Fruit fly (Drosophila melanogaster) whole organism, embryonic: Measurements from ENCODE around the gene Rbp1-like.

Source experiments
- BtbVII ChIP-seq: fragments of 200-800 bp; sonication (Bioruptor generic); optimal IDR thresholded peaks from 3 replicates; lab custom pipeline; 2017; ENCODE audit warnings: missing biosample characterization, mild to moderate bottlenecking, missing genetic modification characterization
- CG12236 ChIP-seq: fragments of 200-800 bp; sonication (Bioruptor generic); optimal IDR thresholded peaks from 2 replicates; lab custom pipeline; 2016; ENCODE audit warnings: missing biosample characterization, missing genetic modification characterization
- CG14050 ChIP-seq: fragments of 200-800 bp; sonication (Bioruptor generic); IDR thresholded peaks from 3 replicates; pipeline ENCODE4 v1.3.6; 2022; ENCODE audit warnings: missing biosample characterization, missing genetic modification characterization
- CG17802 ChIP-seq: fragments of 200-800 bp; sonication (Bioruptor generic); optimal IDR thresholded peaks from 2 replicates; lab custom pipeline; 2018; ENCODE audit warnings: missing biosample characterization, mild to moderate bottlenecking, missing genetic modification characterization, moderate library complexity
- CG18011 ChIP-seq: fragments of 200-800 bp; sonication (Bioruptor generic); optimal IDR thresholded peaks from 2 replicates; lab custom pipeline; 2017; ENCODE audit warnings: missing biosample characterization, missing genetic modification characterization, mild to moderate bottlenecking, moderate library complexity, missing genotype
- CG2875 ChIP-seq: fragments of 200-800 bp; sonication (Bioruptor generic); optimal IDR thresholded peaks from 2 replicates; lab custom pipeline; 2017; ENCODE audit warnings: missing biosample characterization, mild to moderate bottlenecking, missing genetic modification characterization, missing genetic modification reagents
- CG30431 ChIP-seq: fragments of 200-800 bp; sonication (Bioruptor generic); optimal IDR thresholded peaks from 2 replicates; lab custom pipeline; 2017; ENCODE audit warnings: missing biosample characterization, missing genetic modification characterization
- CG32767 ChIP-seq: fragments of 200-800 bp; sonication (Bioruptor generic); IDR thresholded peaks from 2 replicates; pipeline ENCODE4 v1.3.6; 2022; ENCODE audit warnings: missing biosample characterization, missing genetic modification characterization
- CG34376 ChIP-seq: fragments of 200-800 bp; sonication (Bioruptor generic); optimal IDR thresholded peaks from 2 replicates; lab custom pipeline; 2018; ENCODE audit warnings: missing biosample characterization, mild to moderate bottlenecking, missing genetic modification characterization
- CG34422 ChIP-seq: fragments of 200-800 bp; sonication (Bioruptor generic); IDR thresholded peaks from 3 replicates; pipeline ENCODE4 v1.3.6; 2022; ENCODE audit warnings: missing biosample characterization, missing genetic modification characterization
- CG4282 ChIP-seq: fragments of 200-800 bp; sonication (Bioruptor generic); optimal IDR thresholded peaks from 2 replicates; lab custom pipeline; 2016; ENCODE audit warnings: missing biosample characterization, missing genetic modification characterization
- CG6254 ChIP-seq: fragments of 200-800 bp; sonication (Bioruptor generic); optimal IDR thresholded peaks from 3 replicates; lab custom pipeline; 2017; ENCODE audit warnings: mild to moderate bottlenecking, missing biosample characterization, missing genetic modification reagents, missing genetic modification characterization
- CG6813 ChIP-seq: fragments of 200-800 bp; sonication (Bioruptor generic); optimal IDR thresholded peaks from 2 replicates; lab custom pipeline; 2017; ENCODE audit warnings: missing biosample characterization, missing genetic modification characterization, mild to moderate bottlenecking, moderate library complexity, missing genetic modification reagents
- CG7839 ChIP-seq: fragments of 200-800 bp; sonication (Bioruptor generic); optimal IDR thresholded peaks from 3 replicates; lab custom pipeline; 2018; ENCODE audit warnings: missing biosample characterization, mild to moderate bottlenecking, missing genetic modification characterization, moderate library complexity
- CG8281 ChIP-seq: fragments of 200-800 bp; sonication (Bioruptor generic); optimal IDR thresholded peaks from 2 replicates; lab custom pipeline; 2018; ENCODE audit warnings: missing biosample characterization, mild to moderate bottlenecking, missing genetic modification characterization, moderate library complexity
- CHES-1-like ChIP-seq: fragments of 200-800 bp; sonication (Bioruptor generic); optimal IDR thresholded peaks from 2 replicates; lab custom pipeline; 2016; ENCODE audit warnings: missing biosample characterization, missing genetic modification characterization
- CrebB ChIP-seq: fragments of 200-800 bp; sonication (Bioruptor generic); optimal IDR thresholded peaks from 3 replicates; lab custom pipeline; 2018; ENCODE audit warnings: missing biosample characterization, mild to moderate bottlenecking, missing genetic modification characterization
- D19A ChIP-seq: fragments of 200-800 bp; optimal IDR thresholded peaks from 3 replicates; lab custom pipeline; 2019; ENCODE audit warnings: missing biosample characterization, mild to moderate bottlenecking, missing genetic modification characterization, moderate library complexity
- Dbx ChIP-seq: fragments of 200-800 bp; sonication (Bioruptor generic); IDR thresholded peaks from 3 replicates; pipeline ENCODE4 v1.3.6; 2022; ENCODE audit warnings: missing biosample characterization, missing genetic modification characterization
- Dp ChIP-seq: fragments of 200-800 bp; sonication (Bioruptor generic); optimal IDR thresholded peaks from 2 replicates; lab custom pipeline; 2018; ENCODE audit warnings: missing biosample characterization, mild to moderate bottlenecking, missing genetic modification characterization, moderate library complexity
- Fer2 ChIP-seq: fragments of 200-800 bp; sonication (Bioruptor generic); optimal IDR thresholded peaks from 2 replicates; lab custom pipeline; 2018; ENCODE audit warnings: missing biosample characterization, mild to moderate bottlenecking, missing genetic modification characterization, moderate library complexity
- HLHmδ ChIP-seq: fragments of 200-800 bp; sonication (Bioruptor generic); optimal IDR thresholded peaks from 2 replicates; lab custom pipeline; 2018; ENCODE audit warnings: missing biosample characterization, mild to moderate bottlenecking, missing genetic modification characterization, moderate library complexity
- Kr ChIP-seq: fragments of 200-800 bp; sonication (Bioruptor generic); optimal IDR thresholded peaks from 2 replicates; lab custom pipeline; 2017; ENCODE audit warnings: missing biosample characterization, mild to moderate bottlenecking, missing genetic modification characterization
- MBD-R2 ChIP-seq: fragments of 200-800 bp; sonication (Bioruptor generic); IDR thresholded peaks from 2 replicates; pipeline ENCODE4 v1.3.6; 2022; ENCODE audit warnings: missing biosample characterization, missing genetic modification characterization
- Nf-YB ChIP-seq: fragments of 200-800 bp; sonication (Bioruptor generic); optimal IDR thresholded peaks from 3 replicates; lab custom pipeline; 2019; ENCODE audit warnings: missing biosample characterization, mild to moderate bottlenecking, missing genetic modification characterization, moderate library complexity
- Oaz ChIP-seq: fragments of 200-800 bp; sonication (Bioruptor generic); IDR thresholded peaks from 2 replicates; pipeline ENCODE4 v1.3.6; 2022; ENCODE audit warnings: missing biosample characterization, missing genetic modification characterization
- Trl ChIP-seq, 3 experiments: fragments of >200 bp in 2 of 3; fragments of 200-800 bp in 1 of 3; sonication (Bioruptor generic) in 1 of 3; optimal IDR thresholded peaks; 2 replicates in 1 of 3; 3 replicates in 2 of 3; lab custom pipeline; 2016 to 2017; ENCODE audit warnings: missing biosample characterization in 1 of 3, missing genetic modification characterization in 1 of 3
- bsh ChIP-seq, 2 experiments: fragments of 200-800 bp; sonication (Bioruptor generic); optimal IDR thresholded peaks; 2 replicates each; lab custom pipeline; 2017 to 2018; ENCODE audit warnings: mild to moderate bottlenecking in 2 of 2, missing biosample characterization in 2 of 2, missing genetic modification characterization in 2 of 2, moderate library complexity in 1 of 2
- chn ChIP-seq: fragments of 200-800 bp; sonication (Bioruptor generic); optimal IDR thresholded peaks from 2 replicates; lab custom pipeline; 2016; ENCODE audit warnings: missing biosample characterization, missing genetic modification characterization
- corto ChIP-seq: fragments of 200-800 bp; sonication (Bioruptor generic); optimal IDR thresholded peaks from 2 replicates; lab custom pipeline; 2016; ENCODE audit warnings: missing biosample characterization, mild to moderate bottlenecking, missing genetic modification characterization, moderate library complexity
- crc ChIP-seq: fragments of 200-800 bp; sonication (Bioruptor generic); optimal IDR thresholded peaks from 2 replicates; lab custom pipeline; 2016; ENCODE audit warnings: missing biosample characterization, missing genetic modification characterization
- dati ChIP-seq: fragments of 200-800 bp; sonication (Bioruptor generic); IDR thresholded peaks from 2 replicates; pipeline ENCODE4 v1.3.6; 2022; ENCODE audit warnings: missing biosample characterization, missing genetic modification characterization
- dimm ChIP-seq: fragments of 200-800 bp; sonication (Bioruptor generic); IDR thresholded peaks from 2 replicates; pipeline ENCODE4 v1.3.6; 2022; ENCODE audit warnings: missing biosample characterization, missing genetic modification characterization
- esg ChIP-seq: fragments of 200-800 bp; sonication (Bioruptor generic); conservative IDR thresholded peaks from 2 replicates; pipeline ENCODE4 v1.3.6; 2022; ENCODE audit warnings: missing biosample characterization, missing genetic modification characterization
- fru ChIP-seq: fragments of >200 bp; optimal IDR thresholded peaks from 2 replicates; lab custom pipeline; 2017
- gcm2 ChIP-seq: fragments of 200-800 bp; sonication (Bioruptor generic); optimal IDR thresholded peaks from 2 replicates; lab custom pipeline; 2016; ENCODE audit warnings: missing biosample characterization, missing genetic modification characterization
- hkb ChIP-seq, 2 experiments: fragments of 200-800 bp in 1 of 2; fragments of >200 bp in 1 of 2; sonication (Bioruptor generic) in 1 of 2; IDR thresholded peaks in 1 of 2; optimal IDR thresholded peaks in 1 of 2; 2 replicates each; pipeline versions ENCODE4 v1.3.6 to Lab custom; 2017 to 2022; ENCODE audit warnings: missing biosample characterization in 1 of 2, missing genetic modification characterization in 1 of 2
- inv ChIP-seq: fragments of 200-800 bp; sonication (Bioruptor generic); IDR thresholded peaks from 2 replicates; pipeline ENCODE4 v1.3.6; 2022; ENCODE audit warnings: missing biosample characterization, missing genetic modification characterization; ENCODE audit not compliant: partially characterized antibody
- jing ChIP-seq: fragments of 200-800 bp; sonication (Bioruptor generic); optimal IDR thresholded peaks from 2 replicates; lab custom pipeline; 2018; ENCODE audit warnings: missing biosample characterization, mild to moderate bottlenecking, missing genetic modification characterization
- lilli ChIP-seq: fragments of 200-800 bp; sonication (Bioruptor generic); optimal IDR thresholded peaks from 3 replicates; lab custom pipeline; 2016; ENCODE audit warnings: missing biosample characterization, missing genetic modification characterization
- mld ChIP-seq: fragments of 200-800 bp; sonication (Bioruptor generic); IDR thresholded peaks from 3 replicates; pipeline ENCODE4 v1.3.6; 2022; ENCODE audit warnings: missing biosample characterization, missing genetic modification characterization; ENCODE audit not compliant: partially characterized antibody
- org-1 ChIP-seq: fragments of 200-800 bp; sonication (Bioruptor generic); optimal IDR thresholded peaks from 2 replicates; lab custom pipeline; 2017; ENCODE audit warnings: missing biosample characterization, missing genetic modification characterization
- pb ChIP-seq: fragments of 200-800 bp; sonication (Bioruptor generic); optimal IDR thresholded peaks from 3 replicates; lab custom pipeline; 2016; ENCODE audit warnings: missing biosample characterization, missing genetic modification characterization
- peb ChIP-seq: fragments of 200-800 bp; sonication (Bioruptor generic); IDR thresholded peaks from 2 replicates; pipeline ENCODE4 v1.3.6; 2022; ENCODE audit warnings: missing biosample characterization, missing genetic modification characterization
- pho ChIP-seq: fragments of 200-800 bp; sonication (Bioruptor generic); optimal IDR thresholded peaks from 2 replicates; lab custom pipeline; 2016; ENCODE audit warnings: missing biosample characterization, missing genetic modification characterization
- pnt ChIP-seq: fragments of 200-800 bp; sonication (Bioruptor generic); optimal IDR thresholded peaks from 3 replicates; lab custom pipeline; 2016; ENCODE audit warnings: missing biosample characterization, missing genetic modification characterization
- repo ChIP-seq: fragments of 200-800 bp; sonication (Bioruptor generic); optimal IDR thresholded peaks from 2 replicates; lab custom pipeline; 2016; ENCODE audit warnings: missing biosample characterization, missing genetic modification characterization
- sens ChIP-seq: fragments of 200-800 bp; sonication (Bioruptor generic); peaks from one replicate; lab custom pipeline; 2016; ENCODE audit warnings: missing biosample characterization, missing genetic modification characterization
- sqz ChIP-seq: fragments of 200-800 bp; sonication (Bioruptor generic); optimal IDR thresholded peaks from 3 replicates; lab custom pipeline; 2018; ENCODE audit warnings: missing biosample characterization, mild to moderate bottlenecking, missing genetic modification characterization
- tgo ChIP-seq: fragments of 200-800 bp; sonication (Bioruptor generic); IDR thresholded peaks from 3 replicates; pipeline ENCODE4 v1.3.6; 2022; ENCODE audit warnings: missing biosample characterization, missing genetic modification characterization
- vfl ChIP-seq: fragments of 200-800 bp; sonication (Bioruptor generic); optimal IDR thresholded peaks from 2 replicates; lab custom pipeline; 2016; ENCODE audit warnings: missing biosample characterization, missing genetic modification characterization

The Rbp1-like gene

dm6 chrX:13434065-13434464 lies 49.4 kb upstream of the Rbp1-like start (continued):
- TF ChIP-seq CG4282 (GFP tag; lab: Kevin White, UChicago) (no peak), D19A (no peak), pb (no peak), tgo (GFP tag; lab: Robert Waterston, UW) (no peak), HLHmδ (GFP tag; lab: Kevin White, UChicago) (no peak), gcm2 (GFP tag; lab: Kevin White, UChicago) (no peak), sens (GFP tag; lab: Kevin White, UChicago) (peak; percentile 46), hkb (optimal IDR thresholded peaks at IDR 0.05; lab: Kevin White, UChicago) (no peak), hkb (GFP tag; IDR thresholded peaks at IDR 0.05; lab: Robert Waterston, UW) (0 out of 2 replicates have a peak, but pooled peaks have one; percentile 24), crc (GFP tag; lab: Kevin White, UChicago) (no peak), CG18011 (GFP tag; lab: Kevin White, UChicago) (no peak), CG2875 (no peak), CG17802 (tag; lab: Kevin White, UChicago) (no peak), Fer2 (tag; lab: Kevin White, UChicago) (no peak), fru (lab: Kevin White, UChicago) (no peak), bsh (GFP tag; optimal IDR thresholded peaks at IDR 0.05; lab: Kevin White, UChicago) (no peak), CG32767 (GFP tag; lab: Robert Waterston, UW) (no peak), CG8281 (tag; lab: Kevin White, UChicago) (no peak), Oaz (GFP tag; lab: Robert Waterston, UW) (no peak), peb (GFP tag; lab: Robert Waterston, UW) (no peak), CG14050 (no peak), CG6813 (no peak), CG6254 (GFP tag; lab: Kevin White, UChicago) (no peak), CG30431 (no peak), Trl (optimal IDR thresholded peaks at IDR 0.05; lab: Kevin White, UChicago) (no peak), Trl (GFP tag; optimal IDR thresholded peaks at IDR 0.05; lab: Kevin White, UChicago) (no peak), vfl (GFP tag; lab: Kevin White, UChicago) (no peak), CG34376 (GFP tag; lab: Kevin White, UChicago) (no peak), CG12236 (no peak), jing (GFP tag; lab: Kevin White, UChicago) (no peak), repo (GFP tag; lab: Kevin White, UChicago) (no peak), Dbx (0 out of 3 replicates have a peak, but pooled peaks have one; percentile 11), dati (GFP tag; lab: Robert Waterston, UW) (no peak), CHES-1-like (GFP tag; lab: Kevin White, UChicago) (no peak), mld (GFP tag; lab: Robert Waterston, UW) (no peak), Dp (GFP tag; lab: Kevin White, UChicago) (no peak), org-1 (GFP tag; lab: Kevin White, UChicago) (peak; percentile 9), MBD-R2 (GFP tag; lab: Robert Waterston, UW) (no peak), esg (GFP tag; lab: Robert Waterston, UW) (peak; percentile 29; the same call in 1 of the 2 replicates), Kr (GFP tag; lab: Kevin White, UChicago) (no peak), sqz (GFP tag; lab: Kevin White, UChicago) (no peak), lilli (GFP tag; lab: Kevin White, UChicago) (peak; percentile 10), Nf-YB (no peak), CG34422 (GFP tag; lab: Robert Waterston, UW) (no peak), pho (GFP tag; lab: Kevin White, UChicago) (no peak), pnt (no peak), CG7839 (tag; lab: Kevin White, UChicago) (peak; percentile 36), dimm (no peak), CrebB (no peak), corto (GFP tag; lab: Kevin White, UChicago) (no peak), chn (GFP tag; lab: Kevin White, UChicago) (no peak), BtbVII (no peak), inv (GFP tag; lab: Robert Waterston, UW) (no peak)
